Worm (Caenorhabditis elegans) whole organism, L2 larva: ENCODE data around the gene Y32G9A.2.

ENCODE experiments used
- C34F6.9 ChIP-seq: fragments of 150-350 bp; optimal IDR thresholded peaks from 2 replicates; lab custom pipeline; 2014; ENCODE audit warnings: missing biosample characterization, missing genetic modification characterization
- F13H6.1 ChIP-seq: sonication (generic microtip); optimal IDR thresholded peaks from 2 replicates; lab custom pipeline; 2016; ENCODE audit warnings: missing genetic modification characterization, missing compliant biosample characterization
- R02D3.7 ChIP-seq: fragments of 150-350 bp; optimal IDR thresholded peaks from 2 replicates; lab custom pipeline; 2014; ENCODE audit warnings: missing biosample characterization, missing genetic modification characterization
- Y55F3AM.14 ChIP-seq: fragments of 200-800 bp; sonication (Bioruptor generic); optimal IDR thresholded peaks from 2 replicates; lab custom pipeline; 2018; ENCODE audit warnings: mild to moderate bottlenecking, missing genetic modification characterization, missing compliant biosample characterization
- alr-1 ChIP-seq: fragments of 150-350 bp; optimal IDR thresholded peaks from 2 replicates; lab custom pipeline; 2014; ENCODE audit warnings: missing biosample characterization, missing genetic modification characterization
- ama-1 ChIP-seq: fragments of 150-350 bp; optimal IDR thresholded peaks from 2 replicates; lab custom pipeline; 2018; ENCODE audit warnings: inconsistent platforms
- blmp-1 ChIP-seq: sonication (generic microtip); optimal IDR thresholded peaks from 2 replicates; lab custom pipeline; 2017; ENCODE audit warnings: missing genetic modification characterization, mild to moderate bottlenecking, missing compliant biosample characterization, antibody characterized with exemption, moderate library complexity; ENCODE audit not compliant: insufficient read depth
- ceh-16 ChIP-seq: fragments of 150-350 bp; optimal IDR thresholded peaks from 2 replicates; lab custom pipeline; 2014; ENCODE audit warnings: missing biosample characterization, missing genetic modification characterization
- ceh-82 ChIP-seq: fragments of 150-350 bp; optimal IDR thresholded peaks from 2 replicates; lab custom pipeline; 2014; ENCODE audit warnings: missing biosample characterization, missing genetic modification characterization
- crh-2 ChIP-seq: sonication (generic microtip); optimal IDR thresholded peaks from 2 replicates; lab custom pipeline; 2017; ENCODE audit warnings: missing biosample characterization, missing genetic modification characterization
- dmd-4 ChIP-seq: sonication (generic microtip); optimal IDR thresholded peaks from 2 replicates; lab custom pipeline; 2017; ENCODE audit warnings: missing biosample characterization, missing genetic modification characterization
- egl-27 ChIP-seq: sonication (generic microtip); optimal IDR thresholded peaks from 3 replicates; lab custom pipeline; 2017; ENCODE audit warnings: missing biosample characterization, missing genetic modification reagents, missing genetic modification characterization
- elt-1 ChIP-seq: fragments of 150-350 bp; optimal IDR thresholded peaks from 2 replicates; lab custom pipeline; 2014; ENCODE audit warnings: missing biosample characterization, missing genetic modification characterization
- elt-3 ChIP-seq: sonication (generic microtip); optimal IDR thresholded peaks from 2 replicates; lab custom pipeline; 2017; ENCODE audit warnings: missing biosample characterization, missing genetic modification characterization
- fos-1 ChIP-seq: fragments of 150-350 bp; optimal IDR thresholded peaks from 2 replicates; lab custom pipeline; 2014; ENCODE audit warnings: missing biosample characterization, missing genetic modification characterization
- gmeb-1 ChIP-seq: fragments of 150-350 bp; optimal IDR thresholded peaks from 2 replicates; lab custom pipeline; 2014; ENCODE audit warnings: missing biosample characterization, missing genetic modification characterization
- lin-11 ChIP-seq: fragments of 150-350 bp; sonication (generic microtip); optimal IDR thresholded peaks from 2 replicates; lab custom pipeline; 2014; ENCODE audit warnings: missing biosample characterization, missing genetic modification characterization, inconsistent platforms, mixed read lengths
- lin-39 ChIP-seq: fragments of 150-350 bp; optimal IDR thresholded peaks from 2 replicates; lab custom pipeline; 2014; ENCODE audit warnings: missing biosample characterization, missing genetic modification reagents, missing genetic modification characterization
- mdl-1 ChIP-seq, 2 experiments: fragments of 150-350 bp in 1 of 2; sonication (generic microtip) in 1 of 2; optimal IDR thresholded peaks; 2 replicates each; lab custom pipeline; 2017; ENCODE audit warnings: missing biosample characterization in 2 of 2, missing genetic modification characterization in 2 of 2
- nhr-11 ChIP-seq: fragments of 150-350 bp; optimal IDR thresholded peaks from 2 replicates; lab custom pipeline; 2014; ENCODE audit warnings: missing biosample characterization, missing genetic modification characterization
- nhr-12 ChIP-seq: fragments of 150-350 bp; optimal IDR thresholded peaks from 2 replicates; lab custom pipeline; 2014; ENCODE audit warnings: missing biosample characterization, missing genetic modification characterization
- nhr-21 ChIP-seq: fragments of 150-350 bp; optimal IDR thresholded peaks from 2 replicates; lab custom pipeline; 2014; ENCODE audit warnings: missing biosample characterization, missing genetic modification characterization
- nhr-23 ChIP-seq: fragments of 150-350 bp; optimal IDR thresholded peaks from 2 replicates; lab custom pipeline; 2014; ENCODE audit warnings: missing biosample characterization, missing genetic modification reagents, missing genetic modification characterization
- nhr-237 ChIP-seq: fragments of 150-350 bp; optimal IDR thresholded peaks from 2 replicates; lab custom pipeline; 2014; ENCODE audit warnings: missing biosample characterization, missing genetic modification characterization
- nhr-25 ChIP-seq: fragments of 150-350 bp; sonication (generic microtip); optimal IDR thresholded peaks from 3 replicates; lab custom pipeline; 2014; ENCODE audit warnings: missing biosample characterization, missing genetic modification characterization
- nhr-6 ChIP-seq: fragments of 150-350 bp; optimal IDR thresholded peaks from 2 replicates; lab custom pipeline; 2014; ENCODE audit warnings: missing biosample characterization, missing genetic modification characterization
- sem-4 ChIP-seq: fragments of 150-350 bp; optimal IDR thresholded peaks from 2 replicates; lab custom pipeline; 2014; ENCODE audit warnings: missing biosample characterization, missing genetic modification reagents, missing genetic modification characterization
- skn-1 ChIP-seq: sonication (generic microtip); optimal IDR thresholded peaks from 2 replicates; lab custom pipeline; 2017; ENCODE audit warnings: missing biosample characterization, missing genetic modification characterization
- sma-3 ChIP-seq: sonication (generic microtip); optimal IDR thresholded peaks from 2 replicates; lab custom pipeline; 2016; ENCODE audit warnings: missing genetic modification reagents, missing genetic modification characterization, missing compliant biosample characterization
- sma-9 ChIP-seq, 2 experiments: fragments of 150-350 bp in 1 of 2; sonication (generic microtip) in 1 of 2; optimal IDR thresholded peaks; 2 replicates each; lab custom pipeline; 2014 to 2016; ENCODE audit warnings: missing genetic modification characterization in 2 of 2, mild to moderate bottlenecking in 1 of 2, missing biosample characterization in 1 of 2, missing compliant biosample characterization in 1 of 2, missing genetic modification reagents in 1 of 2, moderate library complexity in 1 of 2
- snpc-4 ChIP-seq: fragments of 150-350 bp; optimal IDR thresholded peaks from 2 replicates; lab custom pipeline; 2014; ENCODE audit warnings: missing biosample characterization, missing genetic modification characterization
- unc-39 ChIP-seq: fragments of 150-350 bp; optimal IDR thresholded peaks from 2 replicates; lab custom pipeline; 2014; ENCODE audit warnings: missing biosample characterization, missing genetic modification characterization
- unc-55 ChIP-seq: fragments of 150-350 bp; sonication (generic microtip); optimal IDR thresholded peaks from 3 replicates; lab custom pipeline; 2014; ENCODE audit warnings: missing biosample characterization, missing genetic modification reagents, missing genetic modification characterization
- zag-1 ChIP-seq: fragments of 150-350 bp; optimal IDR thresholded peaks from 2 replicates; lab custom pipeline; 2014; ENCODE audit warnings: missing biosample characterization, missing genetic modification characterization
- ztf-1 ChIP-seq: fragments of 200-800 bp; sonication (Bioruptor generic); conservative IDR thresholded peaks from 2 replicates; pipeline ENCODE4 v1.3.6; 2022; ENCODE audit warnings: missing genetic modification characterization, missing compliant biosample characterization
- ztf-11 ChIP-seq: sonication (generic microtip); optimal IDR thresholded peaks from 2 replicates; lab custom pipeline; 2017; ENCODE audit warnings: missing biosample characterization, missing genetic modification characterization
- ztf-4 ChIP-seq: fragments of 150-350 bp; optimal IDR thresholded peaks from 2 replicates; lab custom pipeline; 2014; ENCODE audit warnings: missing biosample characterization, missing genetic modification characterization

Y32G9A.2 gene

ce11 chrV:1895483-1895882 lies 22.8 kb upstream of the Y32G9A.2 start, which contains the start of gene nphp-2:
TSS of gene nphp-2 (plus strand) at chrV:1895783.
- TF ChIP-seq nhr-21 = no peak
- no peak for TF ChIP-seq R02D3.7 (tag; lab: Kevin White, UChicago)
- TF ChIP-seq Y55F3AM.14 (GFP tag; lab: Kevin White, UChicago) = no peak
- TF ChIP-seq, all 48 proteins: peak for 0

- TF ChIP-seq sma-3 (no peak), ceh-16 (tag; lab: Kevin White, UChicago) (no peak), nhr-12 (tag; lab: Kevin White, UChicago) (no peak), unc-39 (tag; lab: Kevin White, UChicago) (no peak), snpc-4 (tag; lab: Kevin White, UChicago) (no peak), gmeb-1 (tag; lab: Kevin White, UChicago) (no peak), F13H6.1 (tag; lab: Kevin White, UChicago) (no peak), nhr-25 (tag; lab: Kevin White, UChicago) (no peak), fos-1 (tag; lab: Kevin White, UChicago) (no peak), mdl-1 (tag; optimal IDR thresholded peaks at IDR 0.05; lab: Kevin White, UChicago) (no peak), nhr-21 (no peak), R02D3.7 (tag; lab: Kevin White, UChicago) (no peak), unc-55 (no peak), dmd-4 (no peak), zag-1 (no peak), lin-39 (tag; lab: Kevin White, UChicago) (no peak), elt-1 (tag; lab: Kevin White, UChicago) (no peak), sem-4 (tag; lab: Kevin White, UChicago) (no peak), blmp-1 (tag; lab: Kevin White, UChicago) (no peak), crh-2 (tag; lab: Kevin White, UChicago) (no peak)
Measured at ce11 chrV:1907350-1907749, 11.0 kb upstream of the Y32G9A.2 start, which contains the start of gene Y32G9A.5. TSS of gene Y32G9A.5 (plus strand) at chrV:1907650.

ce11 chrV:1908542-1908941 lies 9.8 kb upstream of the Y32G9A.2 start, which contains the start of gene srp-3:
TSS of gene srp-3 (plus strand) at chrV:1908842.
- no peak for TF ChIP-seq ceh-16 (tag; lab: Kevin White, UChicago)
- TF ChIP-seq nhr-237 = no peak
- no peak for TF ChIP-seq nhr-21
- no peak for TF ChIP-seq C34F6.9 (tag; lab: Kevin White, UChicago)
- TF ChIP-seq egl-27 (tag; lab: Kevin White, UChicago) = no peak
- TF ChIP-seq sem-4 (tag; lab: Kevin White, UChicago) = no peak
- no peak for TF ChIP-seq sma-9 (GFP tag; optimal IDR thresholded peaks at IDR 0.05; lab: Kevin White, UChicago)
- no peak for TF ChIP-seq sma-9 (tag; optimal IDR thresholded peaks at IDR 0.05; lab: Kevin White, UChicago)
- TF ChIP-seq lin-11 = no peak
- TF ChIP-seq ztf-11 (tag; lab: Kevin White, UChicago) = no peak
- no peak for TF ChIP-seq nhr-23 (tag; lab: Kevin White, UChicago)
- TF ChIP-seq elt-3 (tag; lab: Kevin White, UChicago) = no peak
- no peak for TF ChIP-seq alr-1 (tag; lab: Kevin White, UChicago)
- TF ChIP-seq ztf-1 = no peak
- no peak for TF ChIP-seq R02D3.7 (tag; lab: Kevin White, UChicago)
- TF ChIP-seq ceh-82 (tag; lab: Kevin White, UChicago) = no peak
- no peak for TF ChIP-seq nhr-6 (tag; lab: Kevin White, UChicago)

- TF ChIP-seq crh-2 (tag; lab: Kevin White, UChicago) = no peak
- no peak for TF ChIP-seq ceh-16 (tag; lab: Kevin White, UChicago)
- no peak for TF ChIP-seq ztf-4
Measured at ce11 chrV:1911102-1911501, 7.2 kb upstream of the Y32G9A.2 start, which contains the start of gene Y32G9A.3. TSS of gene Y32G9A.3 (plus strand) at chrV:1911402.

- TF ChIP-seq nhr-11 (no peak), elt-3 (tag; lab: Kevin White, UChicago) (no peak), ceh-82 (tag; lab: Kevin White, UChicago) (no peak), Y55F3AM.14 (GFP tag; lab: Kevin White, UChicago) (no peak), blmp-1 (tag; lab: Kevin White, UChicago) (no peak), ama-1 (no peak), C34F6.9 (tag; lab: Kevin White, UChicago) (no peak), elt-1 (tag; lab: Kevin White, UChicago) (no peak), zag-1 (no peak), skn-1 (tag; lab: Kevin White, UChicago) (no peak), lin-39 (tag; lab: Kevin White, UChicago) (no peak), ztf-11 (tag; lab: Kevin White, UChicago) (no peak)
Measured at ce11 chrV:1920105-1920504, 1.8 kb downstream of the Y32G9A.2 start, which contains the start of gene Y32G9A.12. TSS of gene Y32G9A.12 (minus strand) at chrV:1920205.
